Fruit fly (Drosophila melanogaster) whole organism: ENCODE results near the gene chm.

Experiments
- CG8478 ChIP-seq: fragments of >200 bp; optimal IDR thresholded peaks from 2 replicates; lab custom pipeline; 2018; ENCODE audit warnings: inconsistent platforms
- Dll ChIP-seq: fragments of >200 bp; optimal IDR thresholded peaks from 2 replicates; lab custom pipeline; 2017
- EcR ChIP-seq, 2 experiments: fragments of >200 bp; optimal IDR thresholded peaks; 2 replicates each; lab custom pipeline; 2017; ENCODE audit warnings: missing biosample characterization in 2 of 2, missing genetic modification characterization in 2 of 2, missing genetic modification reagents in 2 of 2
- pan ChIP-seq: fragments of >200 bp; optimal IDR thresholded peaks from 2 replicates; lab custom pipeline; 2017
- psq ChIP-seq: fragments of >200 bp; optimal IDR thresholded peaks from 2 replicates; lab custom pipeline; 2017
- usp ChIP-seq: fragments of >200 bp; optimal IDR thresholded peaks from 2 replicates; lab custom pipeline; 2017; ENCODE audit warnings: missing biosample characterization, missing genetic modification characterization, mixed read lengths

DNA sequence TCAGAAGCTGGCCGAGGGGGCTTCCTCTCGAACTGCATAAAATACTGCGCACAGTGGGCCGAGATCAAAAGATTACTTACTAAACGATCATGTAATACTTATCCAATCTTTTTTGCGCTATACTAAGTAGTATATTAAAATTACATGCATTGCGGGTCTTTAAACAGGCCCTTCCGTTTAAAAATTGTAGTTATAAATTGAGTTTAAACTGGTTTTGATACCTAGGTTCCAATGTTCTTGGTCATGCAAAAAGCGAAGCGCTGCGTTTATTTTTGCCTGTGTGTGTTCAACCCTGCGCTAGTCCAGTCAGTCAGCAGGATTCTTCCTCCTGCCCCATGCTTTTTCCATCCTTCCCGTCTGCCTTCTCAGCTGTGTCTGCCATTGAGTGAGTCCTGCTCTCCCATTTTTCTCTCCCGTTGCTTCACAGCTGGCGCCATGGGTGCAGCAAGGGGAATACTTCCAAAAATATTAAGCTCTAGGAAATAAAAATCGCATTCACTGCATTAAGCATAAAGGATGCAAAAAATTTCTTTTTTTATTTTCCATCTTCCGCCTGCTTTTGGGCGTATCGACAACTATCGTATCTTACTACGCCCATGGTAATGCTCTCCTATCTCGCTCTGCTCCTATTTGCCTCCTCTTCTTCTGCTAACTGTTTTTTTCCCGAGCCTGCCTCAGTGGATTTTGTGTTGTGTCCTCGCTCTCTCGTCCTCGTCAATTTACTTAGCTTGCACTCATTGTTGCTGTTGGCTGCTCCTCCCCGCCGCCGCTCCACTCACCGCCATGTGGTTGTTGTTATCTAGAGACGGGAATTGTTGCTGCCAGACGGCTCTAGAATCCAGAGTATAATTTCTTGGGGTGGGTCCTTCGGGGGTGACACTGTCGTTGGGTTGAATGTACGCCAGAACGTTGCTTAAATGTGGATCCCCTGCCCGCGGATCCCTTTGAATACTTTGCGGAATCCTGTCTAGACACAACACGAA lies 8.4 kb downstream of the chm start:
- TF ChIP-seq psq (lab: Kevin White, UChicago): no peak
- TF ChIP-seq usp (GFP tag; lab: Kevin White, UChicago): no peak
- no peak for TF ChIP-seq pan (lab: Kevin White, UChicago)
- peak in 1 of 2 experiments; percentile 8 for TF ChIP-seq EcR (GFP tag; optimal IDR thresholded peaks at IDR 0.05; lab: Kevin White, UChicago)
- no peak for TF ChIP-seq Dll (lab: Kevin White, UChicago)
- no peak for TF ChIP-seq CG8478
